Fruit fly (Drosophila melanogaster) whole organism, embryonic: Measurements from ENCODE around the gene CG43345.

Experiments used
- Abd-B ChIP-seq: fragments of 200-800 bp; sonication (Bioruptor generic); optimal IDR thresholded peaks from 2 replicates; lab custom pipeline; 2018; ENCODE audit warnings: missing biosample characterization, mild to moderate bottlenecking, missing genetic modification characterization, moderate library complexity
- CG10366 ChIP-seq: fragments of 200-800 bp; sonication (Bioruptor generic); IDR thresholded peaks from 2 replicates; pipeline ENCODE4 v1.3.6; 2022; ENCODE audit warnings: missing biosample characterization, missing genetic modification characterization
- CG11085 ChIP-seq: fragments of 200-800 bp; sonication (Bioruptor generic); IDR thresholded peaks from 2 replicates; pipeline ENCODE4 v1.3.6; 2022; ENCODE audit warnings: missing biosample characterization, missing genetic modification characterization
- CG12744 ChIP-seq: fragments of 200-800 bp; sonication (Bioruptor generic); optimal IDR thresholded peaks from 2 replicates; lab custom pipeline; 2016; ENCODE audit warnings: missing biosample characterization, missing genetic modification characterization
- CG14014 ChIP-seq: fragments of 200-800 bp; sonication (Bioruptor generic); IDR thresholded peaks from 2 replicates; pipeline ENCODE4 v1.3.6; 2022; ENCODE audit warnings: missing biosample characterization, missing genetic modification characterization
- CG14965 ChIP-seq: fragments of 200-800 bp; sonication (Bioruptor generic); optimal IDR thresholded peaks from 2 replicates; lab custom pipeline; 2016; ENCODE audit warnings: missing biosample characterization, missing genetic modification characterization, borderline replicate concordance
- CG15269 ChIP-seq: fragments of 200-800 bp; sonication (Bioruptor generic); optimal IDR thresholded peaks from 2 replicates; lab custom pipeline; 2018; ENCODE audit warnings: missing biosample characterization, mild to moderate bottlenecking, missing genetic modification characterization, moderate library complexity
- CG17568 ChIP-seq: fragments of 200-800 bp; sonication (Bioruptor generic); optimal IDR thresholded peaks from 2 replicates; lab custom pipeline; 2018; ENCODE audit warnings: missing biosample characterization, mild to moderate bottlenecking, missing genetic modification characterization, moderate library complexity
- CG17802 ChIP-seq: fragments of 200-800 bp; sonication (Bioruptor generic); optimal IDR thresholded peaks from 2 replicates; lab custom pipeline; 2018; ENCODE audit warnings: missing biosample characterization, mild to moderate bottlenecking, missing genetic modification characterization, moderate library complexity
- CG30403 ChIP-seq: fragments of 200-800 bp; sonication (Bioruptor generic); optimal IDR thresholded peaks from 3 replicates; lab custom pipeline; 2016; ENCODE audit warnings: missing biosample characterization, missing genetic modification characterization
- CG30431 ChIP-seq: fragments of 200-800 bp; sonication (Bioruptor generic); optimal IDR thresholded peaks from 2 replicates; lab custom pipeline; 2017; ENCODE audit warnings: missing biosample characterization, missing genetic modification characterization
- CG31224 ChIP-seq: fragments of 200-800 bp; sonication (Bioruptor generic); IDR thresholded peaks from 2 replicates; pipeline ENCODE4 v1.3.6; 2022; ENCODE audit warnings: missing biosample characterization, missing genetic modification characterization
- CG32532 ChIP-seq: fragments of 200-800 bp; sonication (Bioruptor generic); IDR thresholded peaks from 2 replicates; pipeline ENCODE4 v1.3.6; 2022; ENCODE audit warnings: missing biosample characterization, missing genetic modification characterization
- CG33557 ChIP-seq: fragments of 200-800 bp; sonication (Bioruptor generic); optimal IDR thresholded peaks from 2 replicates; lab custom pipeline; 2019; ENCODE audit warnings: missing biosample characterization, mild to moderate bottlenecking, missing genetic modification characterization, moderate library complexity
- CG4854 ChIP-seq: fragments of 200-800 bp; sonication (Bioruptor generic); optimal IDR thresholded peaks from 2 replicates; lab custom pipeline; 2016; ENCODE audit warnings: missing biosample characterization, missing genetic modification characterization, inconsistent platforms
- CG5953 ChIP-seq: fragments of 200-800 bp; sonication (Bioruptor generic); IDR thresholded peaks from 2 replicates; pipeline ENCODE4 v1.3.6; 2022; ENCODE audit warnings: missing biosample characterization, missing genetic modification characterization
- CG7357 ChIP-seq: fragments of 200-800 bp; sonication (Bioruptor generic); IDR thresholded peaks from 3 replicates; pipeline ENCODE4 v1.3.6; 2022; ENCODE audit warnings: missing biosample characterization, missing genetic modification characterization
- CG7556 ChIP-seq: fragments of 200-800 bp; sonication (Bioruptor generic); optimal IDR thresholded peaks from 2 replicates; lab custom pipeline; 2017; ENCODE audit warnings: missing biosample characterization, mild to moderate bottlenecking, missing genetic modification characterization
- CG9817 ChIP-seq: fragments of 200-800 bp; sonication (Bioruptor generic); optimal IDR thresholded peaks from 2 replicates; lab custom pipeline; 2018; ENCODE audit warnings: missing biosample characterization, mild to moderate bottlenecking, missing genetic modification characterization, moderate library complexity
- CG9876 ChIP-seq: fragments of 200-800 bp; sonication (Bioruptor generic); optimal IDR thresholded peaks from 2 replicates; lab custom pipeline; 2016; ENCODE audit warnings: missing biosample characterization, missing genetic modification characterization
- Camta ChIP-seq: fragments of 200-800 bp; sonication (Bioruptor generic); optimal IDR thresholded peaks from 2 replicates; lab custom pipeline; 2016; ENCODE audit warnings: missing biosample characterization, missing genetic modification characterization
- CrebB ChIP-seq: fragments of 200-800 bp; sonication (Bioruptor generic); optimal IDR thresholded peaks from 3 replicates; lab custom pipeline; 2018; ENCODE audit warnings: missing biosample characterization, mild to moderate bottlenecking, missing genetic modification characterization
- D ChIP-seq, 2 experiments: fragments of 200-800 bp in 1 of 2; fragments of >200 bp in 1 of 2; sonication (Bioruptor generic) in 1 of 2; optimal IDR thresholded peaks; 2 replicates in 1 of 2; 3 replicates in 1 of 2; lab custom pipeline; 2017; ENCODE audit warnings: mild to moderate bottlenecking in 1 of 2, missing biosample characterization in 1 of 2, missing genetic modification characterization in 1 of 2, missing genetic modification reagents in 1 of 2
- E2f2 ChIP-seq: fragments of 200-800 bp; sonication (Bioruptor generic); IDR thresholded peaks from 2 replicates; pipeline ENCODE4 v1.3.6; 2022; ENCODE audit warnings: missing biosample characterization, missing genetic modification characterization
- HLH4C ChIP-seq: fragments of 200-800 bp; sonication (Bioruptor generic); IDR thresholded peaks from 3 replicates; pipeline ENCODE4 v1.3.6; 2022; ENCODE audit warnings: missing biosample characterization, missing genetic modification characterization; ENCODE audit not compliant: partially characterized antibody
- Hand ChIP-seq: fragments of 200-800 bp; sonication (Bioruptor generic); optimal IDR thresholded peaks from 2 replicates; lab custom pipeline; 2017; ENCODE audit warnings: mild to moderate bottlenecking, missing biosample characterization, missing genetic modification reagents, missing genetic modification characterization
- Hmr ChIP-seq: fragments of 200-800 bp; sonication (Bioruptor generic); optimal IDR thresholded peaks from 3 replicates; lab custom pipeline; 2017; ENCODE audit warnings: mild to moderate bottlenecking, missing biosample characterization, missing genetic modification reagents, missing genetic modification characterization
- Lhr ChIP-seq: fragments of 200-800 bp; sonication (Bioruptor generic); optimal IDR thresholded peaks from 3 replicates; lab custom pipeline; 2017; ENCODE audit warnings: mild to moderate bottlenecking, missing biosample characterization, missing genetic modification reagents, missing genetic modification characterization
- Lpt ChIP-seq: fragments of >200 bp; optimal IDR thresholded peaks from 2 replicates; lab custom pipeline; 2018; ENCODE audit warnings: missing biosample characterization, missing genetic modification characterization
- Ravus ChIP-seq: fragments of 200-800 bp; sonication (Bioruptor generic); IDR thresholded peaks from 2 replicates; pipeline ENCODE4 v1.3.6; 2022; ENCODE audit warnings: missing biosample characterization, missing genetic modification characterization
- aop ChIP-seq: fragments of 200-800 bp; sonication (Bioruptor generic); IDR thresholded peaks from 2 replicates; pipeline ENCODE4 v1.3.6; 2022; ENCODE audit warnings: missing biosample characterization, missing genetic modification characterization
- ara ChIP-seq: fragments of 200-800 bp; sonication (Bioruptor generic); IDR thresholded peaks from 2 replicates; pipeline ENCODE4 v1.3.6; 2022; ENCODE audit warnings: missing biosample characterization, missing genetic modification characterization
- ase ChIP-seq: fragments of 200-800 bp; sonication (Bioruptor generic); IDR thresholded peaks from 3 replicates; pipeline ENCODE4 v1.3.6; 2022; ENCODE audit warnings: missing biosample characterization, missing genetic modification characterization
- ash1 ChIP-seq: fragments of 200-800 bp; sonication (Bioruptor generic); optimal IDR thresholded peaks from 2 replicates; lab custom pipeline; 2018; ENCODE audit warnings: missing biosample characterization, mild to moderate bottlenecking, missing genetic modification characterization
- cato ChIP-seq: fragments of 200-800 bp; sonication (Bioruptor generic); optimal IDR thresholded peaks from 2 replicates; lab custom pipeline; 2016; ENCODE audit warnings: missing biosample characterization, missing genetic modification characterization, borderline replicate concordance
- dpn ChIP-seq, 2 experiments: fragments of 200-800 bp; sonication (Bioruptor generic); optimal IDR thresholded peaks; 3 replicates each; lab custom pipeline; 2016; ENCODE audit warnings: missing biosample characterization in 2 of 2, missing genetic modification characterization in 2 of 2
- esg ChIP-seq: fragments of 200-800 bp; sonication (Bioruptor generic); conservative IDR thresholded peaks from 2 replicates; pipeline ENCODE4 v1.3.6; 2022; ENCODE audit warnings: missing biosample characterization, missing genetic modification characterization
- fd64A ChIP-seq: fragments of 200-800 bp; sonication (Bioruptor generic); optimal IDR thresholded peaks from 3 replicates; lab custom pipeline; 2018; ENCODE audit warnings: missing biosample characterization, mild to moderate bottlenecking, missing genetic modification characterization
- fd96Cb ChIP-seq: fragments of 200-800 bp; sonication (Bioruptor generic); optimal IDR thresholded peaks from 2 replicates; lab custom pipeline; 2018; ENCODE audit warnings: missing biosample characterization, mild to moderate bottlenecking, missing genetic modification characterization, moderate library complexity
- her ChIP-seq: fragments of 200-800 bp; sonication (Bioruptor generic); optimal IDR thresholded peaks from 2 replicates; lab custom pipeline; 2016; ENCODE audit warnings: missing biosample characterization, missing genetic modification characterization
- jing ChIP-seq: fragments of 200-800 bp; sonication (Bioruptor generic); optimal IDR thresholded peaks from 2 replicates; lab custom pipeline; 2018; ENCODE audit warnings: missing biosample characterization, mild to moderate bottlenecking, missing genetic modification characterization
- lov ChIP-seq, 2 experiments: fragments of 200-800 bp in 1 of 2; fragments of >200 bp in 1 of 2; sonication (Bioruptor generic) in 1 of 2; IDR thresholded peaks in 1 of 2; optimal IDR thresholded peaks in 1 of 2; 2 replicates in 1 of 2; 3 replicates in 1 of 2; pipeline versions ENCODE4 v1.3.6 to Lab custom; 2017 to 2022; ENCODE audit warnings: missing biosample characterization in 1 of 2, missing genetic modification characterization in 1 of 2
- otp ChIP-seq: fragments of 200-800 bp; sonication (Bioruptor generic); IDR thresholded peaks from 3 replicates; pipeline ENCODE4, ENCODE4 v1.3.6; 2022; ENCODE audit warnings: missing biosample characterization, missing genetic modification characterization
- phol ChIP-seq: fragments of 200-800 bp; sonication (Bioruptor generic); optimal IDR thresholded peaks from 3 replicates; lab custom pipeline; 2018; ENCODE audit warnings: missing biosample characterization, mild to moderate bottlenecking, missing genetic modification characterization, moderate library complexity
- stc ChIP-seq: fragments of 200-800 bp; sonication (Bioruptor generic); IDR thresholded peaks from 2 replicates; pipeline ENCODE4 v1.3.6; 2022; ENCODE audit warnings: missing biosample characterization, missing genetic modification characterization
- ttk ChIP-seq: fragments of 200-800 bp; sonication (Bioruptor generic); IDR thresholded peaks from 2 replicates; pipeline ENCODE4 v2.1.2; 2022; ENCODE audit warnings: missing biosample characterization, missing genetic modification characterization
- unc-4 ChIP-seq: fragments of 200-800 bp; sonication (Bioruptor generic); IDR thresholded peaks from 2 replicates; pipeline ENCODE4 v1.3.6; 2022; ENCODE audit warnings: missing biosample characterization, missing genetic modification characterization; ENCODE audit not compliant: partially characterized antibody
- vvl ChIP-seq: fragments of 200-800 bp; sonication (Bioruptor generic); IDR thresholded peaks from 2 replicates; pipeline ENCODE4 v1.3.6; 2022; ENCODE audit warnings: missing biosample characterization, missing genetic modification characterization
- wek ChIP-seq: fragments of 200-800 bp; sonication (Bioruptor generic); optimal IDR thresholded peaks from 3 replicates; lab custom pipeline; 2018; ENCODE audit warnings: missing biosample characterization, mild to moderate bottlenecking, missing genetic modification characterization, moderate library complexity
- wor ChIP-seq: fragments of 200-800 bp; sonication (Bioruptor generic); IDR thresholded peaks from 2 replicates; pipeline ENCODE4 v1.3.6; 2022; ENCODE audit warnings: missing biosample characterization, missing genetic modification characterization

CG43345 gene

dm6 chr2L:21142972-21143385, 25.4 kb downstream of the CG43345 start, which contains the start of gene pths (continued):
- TF ChIP-seq lov (optimal IDR thresholded peaks at IDR 0.05; lab: Kevin White, UChicago) (no peak), lov (GFP tag; IDR thresholded peaks at IDR 0.05; lab: Robert Waterston, UW) (no peak), jing (GFP tag; lab: Kevin White, UChicago) (no peak), ttk (GFP tag; lab: Robert Waterston, UW) (no peak), CG9876 (GFP tag; lab: Kevin White, UChicago) (peak; percentile 49), E2f2 (peak; percentile 10; the same call in 1 of the 2 replicates), CG12744 (GFP tag; lab: Kevin White, UChicago) (peak; percentile 22), ash1 (no peak), CG4854 (GFP tag; lab: Kevin White, UChicago) (no peak), stc (GFP tag; lab: Robert Waterston, UW) (no peak), D (optimal IDR thresholded peaks at IDR 0.05; lab: Kevin White, UChicago) (no peak), D (GFP tag; optimal IDR thresholded peaks at IDR 0.05; lab: Kevin White, UChicago) (no peak), CG11085 (peak; percentile 58; the same call in 1 of the 2 replicates), wor (GFP tag; lab: Robert Waterston, UW) (no peak), CG32532 (GFP tag; lab: Robert Waterston, UW) (peak; percentile 65), CG7357 (GFP tag; lab: Robert Waterston, UW) (peak; percentile 100), CrebB (no peak), CG15269 (tag; lab: Kevin White, UChicago) (no peak), ara (GFP tag; lab: Robert Waterston, UW) (no peak), Lhr (GFP tag; lab: Kevin White, UChicago) (peak; percentile 83), CG5953 (no peak), CG14965 (no peak), otp (no peak), vvl (GFP tag; lab: Robert Waterston, UW) (no peak; the same call in 1 of the 2 replicates), CG33557 (no peak), CG17568 (GFP tag; lab: Kevin White, UChicago) (no peak), ase (GFP tag; lab: Robert Waterston, UW) (no peak; the same call in 1 of the 3 replicates), Abd-B (GFP tag; lab: Kevin White, UChicago) (no peak), Hand (GFP tag; lab: Kevin White, UChicago) (no peak), Lpt (no peak), CG30431 (no peak), HLH4C (GFP tag; lab: Robert Waterston, UW) (peak; percentile 77), CG30403 (GFP tag; lab: Kevin White, UChicago) (peak; percentile 64), her (GFP tag; lab: Kevin White, UChicago) (peak; percentile 23), CG9817 (tag; lab: Kevin White, UChicago) (peak; percentile 68), aop (GFP tag; lab: Robert Waterston, UW) (no peak), phol (tag; lab: Kevin White, UChicago) (peak; percentile 67), cato (GFP tag; lab: Kevin White, UChicago) (no peak), CG10366 (GFP tag; lab: Robert Waterston, UW) (0 out of 2 replicates have a peak, but pooled peaks have one; percentile 33), fd64A (GFP tag; lab: Kevin White, UChicago) (no peak), CG31224 (GFP tag; lab: Robert Waterston, UW) (no peak), Hmr (peak; percentile 65), Ravus (GFP tag; lab: Robert Waterston, UW) (no peak), unc-4 (peak; percentile 74), CG17802 (tag; lab: Kevin White, UChicago) (peak; percentile 95), CG14014 (GFP tag; lab: Robert Waterston, UW) (peak; percentile 37; the same call in 1 of the 2 replicates), dpn (GFP tag; optimal IDR thresholded peaks at IDR 0.05; lab: Kevin White, UChicago) (peak; percentile 15 to 65), CG7556 (GFP tag; lab: Kevin White, UChicago) (no peak), fd96Cb (tag; lab: Kevin White, UChicago) (peak; percentile 34), wek (no peak), esg (peak; percentile 14; the same call in 1 of the 2 replicates), Camta (GFP tag; lab: Kevin White, UChicago) (peak; percentile 38)
